Worm (Caenorhabditis elegans) whole organism, L3 larva: ENCODE results near the gene T06E4.7.
A peak's percentile ranks its signal among the peaks of the same experiment; 100 is the strongest.

Source experiments
- R02D3.7 ChIP-seq: fragments of 150-350 bp; optimal IDR thresholded peaks from 2 replicates; lab custom pipeline; 2014; ENCODE audit warnings: missing biosample characterization, missing genetic modification characterization
- ZK546.5 ChIP-seq: sonication (generic microtip); optimal IDR thresholded peaks from 2 replicates; lab custom pipeline; 2017; ENCODE audit warnings: missing biosample characterization, missing genetic modification characterization
- aly-2 ChIP-seq: fragments of 150-350 bp; optimal IDR thresholded peaks from 2 replicates; lab custom pipeline; 2014; ENCODE audit warnings: missing biosample characterization, missing genetic modification characterization
- ama-1 ChIP-seq: fragments of 150-350 bp; optimal IDR thresholded peaks from 2 replicates; lab custom pipeline; 2018
- ceh-16 ChIP-seq: sonication (generic microtip); optimal IDR thresholded peaks from 2 replicates; lab custom pipeline; 2017; ENCODE audit warnings: missing biosample characterization, missing genetic modification characterization
- ceh-82 ChIP-seq: fragments of 150-350 bp; optimal IDR thresholded peaks from 2 replicates; lab custom pipeline; 2014; ENCODE audit warnings: missing biosample characterization, missing genetic modification characterization
- ceh-9 ChIP-seq: sonication (generic microtip); optimal IDR thresholded peaks from 2 replicates; lab custom pipeline; 2018; ENCODE audit warnings: missing biosample characterization, missing genetic modification characterization
- egl-27 ChIP-seq: sonication (generic microtip); optimal IDR thresholded peaks from 4 replicates; lab custom pipeline; 2017; ENCODE audit warnings: missing biosample characterization, missing genetic modification reagents, missing genetic modification characterization
- egl-5 ChIP-seq: fragments of 150-350 bp; optimal IDR thresholded peaks from 2 replicates; lab custom pipeline; 2017; ENCODE audit warnings: missing biosample characterization, missing genetic modification reagents, missing genetic modification characterization, inconsistent platforms
- elt-1 ChIP-seq: fragments of 150-350 bp; optimal IDR thresholded peaks from 2 replicates; lab custom pipeline; 2014; ENCODE audit warnings: missing biosample characterization, missing genetic modification characterization
- elt-2 ChIP-seq: sonication (generic microtip); optimal IDR thresholded peaks from 2 replicates; lab custom pipeline; 2016; ENCODE audit warnings: missing genetic modification reagents, mild to moderate bottlenecking, missing genetic modification characterization, missing compliant biosample characterization
- elt-3 ChIP-seq, 3 experiments: fragments of 150-350 bp in 1 of 3; sonication (generic microtip) in 2 of 3; optimal IDR thresholded peaks; 2 replicates in 2 of 3; 4 replicates in 1 of 3; lab custom pipeline; 2014 to 2017; ENCODE audit warnings: missing biosample characterization in 3 of 3, missing genetic modification characterization in 3 of 3
- eor-1 ChIP-seq, 2 experiments: fragments of 150-350 bp; optimal IDR thresholded peaks; 2 replicates each; lab custom pipeline; 2014 to 2018; ENCODE audit warnings: missing biosample characterization in 2 of 2, missing genetic modification characterization in 2 of 2
- fkh-10 ChIP-seq: sonication (generic microtip); optimal IDR thresholded peaks from 2 replicates; lab custom pipeline; 2017; ENCODE audit warnings: missing biosample characterization, missing genetic modification reagents, missing genetic modification characterization
- fkh-2 ChIP-seq: fragments of 150-350 bp; optimal IDR thresholded peaks from 2 replicates; lab custom pipeline; 2014; ENCODE audit warnings: missing biosample characterization, missing genetic modification reagents, missing genetic modification characterization
- fos-1 ChIP-seq: fragments of 150-350 bp; optimal IDR thresholded peaks from 2 replicates; lab custom pipeline; 2014; ENCODE audit warnings: missing biosample characterization, missing genetic modification characterization
- hmg-11 ChIP-seq: sonication (generic microtip); optimal IDR thresholded peaks from 2 replicates; lab custom pipeline; 2016; ENCODE audit warnings: missing genetic modification characterization, missing compliant biosample characterization
- jun-1 ChIP-seq: fragments of 150-350 bp; optimal IDR thresholded peaks from 2 replicates; lab custom pipeline; 2014; ENCODE audit warnings: missing biosample characterization, missing genetic modification reagents, missing genetic modification characterization
- lin-15B ChIP-seq: fragments of 150-350 bp; optimal IDR thresholded peaks from 2 replicates; lab custom pipeline; 2014; ENCODE audit warnings: missing biosample characterization, missing genetic modification characterization
- lin-39 ChIP-seq: fragments of 150-350 bp; optimal IDR thresholded peaks from 2 replicates; lab custom pipeline; 2018; ENCODE audit warnings: missing biosample characterization, missing genetic modification reagents, missing genetic modification characterization
- lsy-12 ChIP-seq: sonication (generic microtip); optimal IDR thresholded peaks from 2 replicates; lab custom pipeline; 2016; ENCODE audit warnings: mild to moderate bottlenecking, missing genetic modification characterization, missing compliant biosample characterization
- mdl-1 ChIP-seq: fragments of 150-350 bp; optimal IDR thresholded peaks from 2 replicates; lab custom pipeline; 2014; ENCODE audit warnings: missing biosample characterization, missing genetic modification characterization
- mml-1 ChIP-seq: fragments of 150-350 bp; sonication (generic microtip); optimal IDR thresholded peaks from 3 replicates; lab custom pipeline; 2014; ENCODE audit warnings: missing biosample characterization, missing genetic modification characterization
- nfya-1 ChIP-seq: sonication (generic microtip); optimal IDR thresholded peaks from 2 replicates; lab custom pipeline; 2017; ENCODE audit warnings: missing genetic modification characterization, mild to moderate bottlenecking, missing compliant biosample characterization, antibody characterized with exemption, moderate library complexity; ENCODE audit not compliant: insufficient read depth
- nhr-11 ChIP-seq: fragments of 150-350 bp; optimal IDR thresholded peaks from 2 replicates; lab custom pipeline; 2014; ENCODE audit warnings: missing biosample characterization, missing genetic modification characterization
- nhr-23 ChIP-seq: fragments of 150-350 bp; optimal IDR thresholded peaks from 2 replicates; lab custom pipeline; 2014; ENCODE audit warnings: missing biosample characterization, missing genetic modification reagents, missing genetic modification characterization
- nhr-237 ChIP-seq: fragments of 150-350 bp; optimal IDR thresholded peaks from 2 replicates; lab custom pipeline; 2014; ENCODE audit warnings: missing biosample characterization, missing genetic modification characterization
- nhr-25 ChIP-seq: sonication (generic microtip); optimal IDR thresholded peaks from 2 replicates; lab custom pipeline; 2017; ENCODE audit warnings: missing biosample characterization, missing genetic modification characterization
- nhr-28 ChIP-seq: fragments of 150-350 bp; optimal IDR thresholded peaks from 2 replicates; lab custom pipeline; 2014; ENCODE audit warnings: missing biosample characterization, missing genetic modification characterization
- nhr-43 ChIP-seq: sonication (generic microtip); optimal IDR thresholded peaks from 2 replicates; lab custom pipeline; 2016; ENCODE audit warnings: mild to moderate bottlenecking, missing genetic modification characterization, missing compliant biosample characterization; ENCODE audit not compliant: poor library complexity, severe bottlenecking
- nhr-76 ChIP-seq: fragments of 150-350 bp; sonication (generic microtip); optimal IDR thresholded peaks from 5 replicates; lab custom pipeline; 2014; ENCODE audit warnings: missing biosample characterization, missing genetic modification characterization
- nhr-77 ChIP-seq: fragments of 150-350 bp; optimal IDR thresholded peaks from 2 replicates; lab custom pipeline; 2014; ENCODE audit warnings: missing biosample characterization, missing genetic modification characterization
- pha-4 ChIP-seq: fragments of 150-350 bp; optimal IDR thresholded peaks from 2 replicates; lab custom pipeline; 2014; ENCODE audit warnings: missing biosample characterization, missing genetic modification reagents, missing genetic modification characterization
- pqm-1 ChIP-seq: fragments of 150-350 bp; optimal IDR thresholded peaks from 2 replicates; lab custom pipeline; 2017; ENCODE audit warnings: missing biosample characterization, missing genetic modification characterization, inconsistent platforms
- sea-2 ChIP-seq: fragments of 150-350 bp; sonication (generic microtip); optimal IDR thresholded peaks from 4 replicates; lab custom pipeline; 2014; ENCODE audit warnings: missing biosample characterization, missing genetic modification reagents, missing genetic modification characterization
- skn-1 ChIP-seq: fragments of 150-350 bp; optimal IDR thresholded peaks from 2 replicates; lab custom pipeline; 2014; ENCODE audit warnings: missing biosample characterization, missing genetic modification characterization
- snpc-4 ChIP-seq: fragments of 150-350 bp; optimal IDR thresholded peaks from 2 replicates; lab custom pipeline; 2014; ENCODE audit warnings: missing biosample characterization, missing genetic modification characterization
- tbx-2 ChIP-seq: sonication (generic microtip); optimal IDR thresholded peaks from 2 replicates; lab custom pipeline; 2016; ENCODE audit warnings: mild to moderate bottlenecking, missing genetic modification characterization, missing compliant biosample characterization
- unc-39 ChIP-seq: sonication (generic microtip); optimal IDR thresholded peaks from 4 replicates; lab custom pipeline; 2017; ENCODE audit warnings: missing biosample characterization, missing genetic modification characterization
- unc-62 ChIP-seq: fragments of 150-350 bp; sonication (generic microtip); optimal IDR thresholded peaks from 4 replicates; lab custom pipeline; 2014; ENCODE audit warnings: missing biosample characterization, missing genetic modification reagents, missing genetic modification characterization
- zag-1 ChIP-seq: fragments of 150-350 bp; optimal IDR thresholded peaks from 2 replicates; lab custom pipeline; 2014; ENCODE audit warnings: missing biosample characterization, missing genetic modification characterization
- ztf-11 ChIP-seq: fragments of 150-350 bp; optimal IDR thresholded peaks from 2 replicates; lab custom pipeline; 2014; ENCODE audit warnings: missing biosample characterization, missing genetic modification characterization
- ztf-4 ChIP-seq: fragments of 150-350 bp; optimal IDR thresholded peaks from 2 replicates; lab custom pipeline; 2014; ENCODE audit warnings: missing biosample characterization, missing genetic modification characterization

The T06E4.7 gene

DNA sequence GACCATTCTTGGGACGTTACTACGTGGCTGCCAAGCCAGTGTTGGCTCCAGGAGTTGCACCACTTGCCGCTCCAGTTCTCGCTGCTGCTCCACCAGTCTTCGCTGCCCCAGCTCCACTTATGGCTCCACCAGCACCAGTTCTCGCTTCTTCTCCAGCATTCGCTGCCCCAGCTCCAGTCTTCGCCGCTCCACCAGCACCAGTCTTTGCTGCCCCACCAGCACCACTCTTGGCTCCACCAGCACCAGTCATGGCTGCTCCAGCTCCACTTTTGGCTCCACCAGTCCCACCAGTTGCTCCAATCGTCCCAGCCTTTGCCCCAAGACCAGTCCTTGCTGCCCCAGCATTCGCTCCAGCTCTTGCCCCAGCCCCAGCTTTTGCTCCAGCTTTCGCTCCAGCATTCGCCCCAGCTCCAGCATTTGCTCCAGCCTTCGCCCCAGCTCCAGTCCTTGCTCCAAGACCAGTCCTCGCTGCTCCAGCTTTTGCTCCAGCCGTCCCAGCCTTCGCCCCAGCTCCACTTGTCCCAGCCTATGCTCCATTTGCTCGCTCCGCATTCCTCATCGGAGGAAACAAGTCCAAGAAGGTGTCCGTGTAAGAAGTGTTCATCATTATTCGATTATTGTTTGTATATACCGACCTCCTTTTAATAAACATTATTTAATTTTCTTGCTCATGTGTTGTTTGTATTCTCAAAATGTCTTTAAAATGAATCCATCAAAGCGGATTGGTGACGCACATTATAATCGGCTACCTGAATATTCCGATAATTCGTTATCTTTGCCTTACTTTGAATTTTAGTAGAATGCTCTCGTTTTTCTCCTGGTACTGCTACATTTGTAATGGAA, at the start of gene T06E4.7:
TSS of gene T06E4.7 (plus strand) at position 793 of the 843 bp plus-strand sequence.
- TF ChIP-seq fkh-10 (GFP tag; lab: Kevin White, UChicago) (no peak), tbx-2 (tag; lab: Kevin White, UChicago) (no peak), lsy-12 (no peak), lin-15B (no peak), mml-1 (tag; lab: Kevin White, UChicago) (no peak), nhr-237 (tag; lab: Kevin White, UChicago) (no peak), zag-1 (tag; lab: Kevin White, UChicago) (no peak), nhr-25 (tag; lab: Kevin White, UChicago) (no peak), elt-3 (tag; optimal IDR thresholded peaks at IDR 0.05; lab: Kevin White, UChicago) (no peak), ceh-16 (tag; lab: Kevin White, UChicago) (no peak), ceh-9 (no peak), nhr-76 (tag; lab: Kevin White, UChicago) (no peak), jun-1 (tag; lab: Kevin White, UChicago) (no peak)

DNA sequence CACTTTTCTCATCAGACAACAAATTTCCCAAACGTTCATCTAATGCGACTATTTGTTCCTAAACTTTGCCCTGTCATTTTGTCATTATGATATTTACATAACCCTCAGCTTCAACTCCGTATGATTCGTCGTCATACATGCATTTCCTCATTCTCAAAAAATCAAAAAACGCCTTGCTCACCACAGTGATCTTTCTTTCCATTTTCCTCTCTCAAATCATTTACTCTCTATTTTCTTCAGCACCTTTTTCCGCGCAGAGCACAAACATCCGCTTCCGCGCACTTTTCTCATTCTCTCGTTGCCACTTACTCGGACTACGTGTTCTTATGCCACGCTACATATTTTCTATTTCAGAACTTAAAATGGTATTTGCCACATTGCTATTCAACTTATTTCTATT, 49.2 kb upstream of the T06E4.7 start, which contains the start of gene F25B3.2:
TSS of gene F25B3.2 (plus strand) at position 301 of the 400 bp plus-strand sequence.
- TF ChIP-seq lin-15B (no peak), egl-27 (tag; lab: Kevin White, UChicago) (no peak), ZK546.5 (tag; lab: Kevin White, UChicago) (no peak), eor-1 (tag; optimal IDR thresholded peaks at IDR 0.05; lab: Kevin White, UChicago) (no peak), fos-1 (tag; lab: Kevin White, UChicago) (no peak), sea-2 (no peak), ceh-16 (tag; lab: Kevin White, UChicago) (no peak), lin-39 (tag; lab: Kevin White, UChicago) (no peak), tbx-2 (tag; lab: Kevin White, UChicago) (no peak), fkh-10 (GFP tag; lab: Kevin White, UChicago) (no peak), skn-1 (no peak), mml-1 (tag; lab: Kevin White, UChicago) (no peak), aly-2 (tag; lab: Kevin White, UChicago) (no peak), unc-62 (GFP tag; lab: Kevin White, UChicago) (no peak), mdl-1 (tag; lab: Kevin White, UChicago) (no peak), ceh-9 (no peak), ztf-11 (tag; lab: Kevin White, UChicago) (no peak), nhr-28 (tag; lab: Kevin White, UChicago) (no peak), fkh-2 (tag; lab: Kevin White, UChicago) (no peak)
- TF ChIP-seq, all 47 proteins: peak for 0

DNA sequence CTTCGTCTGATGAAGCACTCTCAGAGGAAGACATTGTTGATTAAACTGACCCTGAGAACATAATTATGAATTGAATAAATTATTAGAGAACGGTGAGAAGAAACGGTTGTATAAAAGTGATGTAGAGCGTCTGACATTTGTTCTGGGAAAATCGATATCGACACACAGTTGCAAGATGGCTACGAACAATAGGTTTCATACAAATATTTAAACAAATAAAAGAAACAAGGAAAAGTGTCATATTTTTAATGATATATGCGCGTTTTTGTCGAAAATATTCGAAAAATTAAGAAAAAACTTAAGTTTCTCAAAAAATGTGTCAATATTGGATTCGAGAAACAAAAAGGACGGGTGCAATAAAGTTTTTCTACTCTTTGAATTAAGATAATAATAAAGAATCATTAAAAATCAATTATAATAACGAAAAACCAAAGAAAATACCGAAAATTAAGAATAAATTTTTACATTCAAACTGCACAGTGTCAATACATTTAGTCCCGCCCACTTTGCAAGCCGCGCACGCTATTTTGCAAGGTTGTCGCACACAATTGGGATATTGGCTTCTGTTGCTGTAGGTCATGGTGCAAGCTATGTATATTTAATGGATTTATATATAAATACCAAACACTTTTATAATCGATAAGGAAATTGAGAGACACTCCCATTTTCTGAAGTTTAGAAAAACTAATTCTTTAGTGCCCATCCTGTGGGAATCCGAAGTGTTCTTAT, 43.4 kb upstream of the T06E4.7 start, which contains the start of gene rtfo-1:
TSS of gene rtfo-1 (minus strand) at position 51 of the 729 bp plus-strand sequence.
- TF ChIP-seq ceh-82 (tag; lab: Kevin White, UChicago) (no peak), nhr-23 (tag; lab: Kevin White, UChicago) (peak; percentile 35), mdl-1 (tag; lab: Kevin White, UChicago) (no peak), nfya-1 (no peak), sea-2 (no peak), unc-62 (GFP tag; lab: Kevin White, UChicago) (no peak), lin-39 (tag; lab: Kevin White, UChicago) (no peak), tbx-2 (tag; lab: Kevin White, UChicago) (no peak), egl-5 (no peak), ama-1 (lab: Kevin White, UChicago) (no peak), fkh-2 (tag; lab: Kevin White, UChicago) (no peak), unc-39 (tag; lab: Kevin White, UChicago) (no peak), jun-1 (tag; lab: Kevin White, UChicago) (no peak), pqm-1 (tag; lab: Kevin White, UChicago) (no peak), nhr-28 (tag; lab: Kevin White, UChicago) (no peak), elt-3 (tag; optimal IDR thresholded peaks at IDR 0.05; lab: Kevin White, UChicago) (no peak), nhr-43 (tag; lab: Kevin White, UChicago) (peak; percentile 45), zag-1 (tag; lab: Kevin White, UChicago) (no peak), nhr-25 (tag; lab: Kevin White, UChicago) (peak; percentile 18), elt-1 (tag; lab: Kevin White, UChicago) (no peak), egl-27 (tag; lab: Kevin White, UChicago) (no peak), ZK546.5 (tag; lab: Kevin White, UChicago) (no peak), snpc-4 (peak; percentile 4), R02D3.7 (tag; lab: Kevin White, UChicago) (no peak), ztf-11 (tag; lab: Kevin White, UChicago) (no peak), elt-2 (tag; lab: Kevin White, UChicago) (peak; percentile 4), nhr-237 (tag; lab: Kevin White, UChicago) (no peak), ztf-4 (tag; lab: Kevin White, UChicago) (no peak), ceh-9 (no peak), nhr-11 (no peak), hmg-11 (tag; lab: Kevin White, UChicago) (peak; percentile 62), fkh-10 (GFP tag; lab: Kevin White, UChicago) (no peak), lsy-12 (no peak), skn-1 (no peak), pha-4 (tag; lab: Kevin White, UChicago) (peak; percentile 60), nhr-77 (no peak)
